Fruit fly (Drosophila melanogaster) whole organism, embryonic: ENCODE results near the gene CG46463.

Experiments
- Abd-B ChIP-seq: fragments of 200-800 bp; sonication (Bioruptor generic); optimal IDR thresholded peaks from 2 replicates; lab custom pipeline; 2018; ENCODE audit warnings: missing biosample characterization, mild to moderate bottlenecking, missing genetic modification characterization, moderate library complexity
- Antp ChIP-seq: fragments of 200-800 bp; sonication (Bioruptor generic); optimal IDR thresholded peaks from 3 replicates; lab custom pipeline; 2016; ENCODE audit warnings: missing biosample characterization, missing genetic modification characterization
- Atf6 ChIP-seq: fragments of 200-800 bp; sonication (Bioruptor generic); IDR thresholded peaks from 2 replicates; pipeline ENCODE4 v1.3.6; 2022; ENCODE audit warnings: missing biosample characterization, missing genetic modification characterization
- CG10543 ChIP-seq: fragments of 200-800 bp; sonication (Bioruptor generic); optimal IDR thresholded peaks from 3 replicates; lab custom pipeline; 2017; ENCODE audit warnings: missing biosample characterization, mild to moderate bottlenecking, missing genetic modification characterization, moderate library complexity
- CG12071 ChIP-seq: fragments of 200-800 bp; sonication (Bioruptor generic); optimal IDR thresholded peaks from 3 replicates; lab custom pipeline; 2018; ENCODE audit warnings: missing biosample characterization, mild to moderate bottlenecking, missing genetic modification characterization
- CG12236 ChIP-seq: fragments of 200-800 bp; sonication (Bioruptor generic); optimal IDR thresholded peaks from 2 replicates; lab custom pipeline; 2016; ENCODE audit warnings: missing biosample characterization, missing genetic modification characterization
- CG12299 ChIP-seq: fragments of 200-800 bp; sonication (Bioruptor generic); optimal IDR thresholded peaks from 2 replicates; lab custom pipeline; 2018; ENCODE audit warnings: missing biosample characterization, mild to moderate bottlenecking, missing genetic modification characterization
- CG12391 ChIP-seq: fragments of 200-800 bp; sonication (Bioruptor generic); optimal IDR thresholded peaks from 3 replicates; lab custom pipeline; 2018; ENCODE audit warnings: missing biosample characterization, mild to moderate bottlenecking, missing genetic modification characterization, moderate library complexity
- CG13287 ChIP-seq: fragments of 200-800 bp; sonication (Bioruptor generic); IDR thresholded peaks from 2 replicates; pipeline ENCODE4 v1.3.6; 2022; ENCODE audit warnings: missing biosample characterization, missing genetic modification characterization; ENCODE audit not compliant: partially characterized antibody
- CG14014 ChIP-seq: fragments of 200-800 bp; sonication (Bioruptor generic); IDR thresholded peaks from 2 replicates; pipeline ENCODE4 v1.3.6; 2022; ENCODE audit warnings: missing biosample characterization, missing genetic modification characterization
- CG1529 ChIP-seq: fragments of 200-800 bp; sonication (Bioruptor generic); optimal IDR thresholded peaks from 3 replicates; lab custom pipeline; 2018; ENCODE audit warnings: missing biosample characterization, missing genetic modification characterization
- CG16813 ChIP-seq: fragments of 200-800 bp; sonication (Bioruptor generic); IDR thresholded peaks from 3 replicates; pipeline ENCODE4 v1.3.6; 2022; ENCODE audit warnings: missing biosample characterization, missing genetic modification characterization; ENCODE audit not compliant: partially characterized antibody
- CG16863 ChIP-seq: fragments of 200-800 bp; sonication (Bioruptor generic); optimal IDR thresholded peaks from 3 replicates; lab custom pipeline; 2016; ENCODE audit warnings: missing biosample characterization, missing genetic modification characterization
- CG17361 ChIP-seq: fragments of 200-800 bp; sonication (Bioruptor generic); IDR thresholded peaks from 3 replicates; pipeline ENCODE4 v1.3.6; 2022; ENCODE audit warnings: missing biosample characterization, missing genetic modification characterization
- CG17568 ChIP-seq: fragments of 200-800 bp; sonication (Bioruptor generic); optimal IDR thresholded peaks from 2 replicates; lab custom pipeline; 2018; ENCODE audit warnings: missing biosample characterization, mild to moderate bottlenecking, missing genetic modification characterization, moderate library complexity
- CG2199 ChIP-seq: fragments of 200-800 bp; sonication (Bioruptor generic); IDR thresholded peaks from 3 replicates; pipeline ENCODE4 v1.3.6; 2022; ENCODE audit warnings: missing biosample characterization, missing genetic modification characterization
- CG33557 ChIP-seq: fragments of 200-800 bp; sonication (Bioruptor generic); optimal IDR thresholded peaks from 2 replicates; lab custom pipeline; 2019; ENCODE audit warnings: missing biosample characterization, mild to moderate bottlenecking, missing genetic modification characterization, moderate library complexity
- CG4820 ChIP-seq: fragments of 200-800 bp; sonication (Bioruptor generic); optimal IDR thresholded peaks from 3 replicates; lab custom pipeline; 2016; ENCODE audit warnings: missing biosample characterization, missing genetic modification characterization
- CG5245 ChIP-seq: fragments of 200-800 bp; sonication (Bioruptor generic); optimal IDR thresholded peaks from 3 replicates; lab custom pipeline; 2016; ENCODE audit warnings: missing biosample characterization, missing genetic modification characterization
- CG8388 ChIP-seq: fragments of 200-800 bp; sonication (Bioruptor generic); optimal IDR thresholded peaks from 2 replicates; lab custom pipeline; 2019; ENCODE audit warnings: missing biosample characterization, mild to moderate bottlenecking, missing genetic modification characterization, moderate library complexity
- CG8478 ChIP-seq: fragments of >200 bp; optimal IDR thresholded peaks from 2 replicates; lab custom pipeline; 2018
- CG8924 ChIP-seq: fragments of 200-800 bp; optimal IDR thresholded peaks from 3 replicates; lab custom pipeline; 2019; ENCODE audit warnings: missing biosample characterization, mild to moderate bottlenecking, missing genetic modification characterization, moderate library complexity
- CG9876 ChIP-seq: fragments of 200-800 bp; sonication (Bioruptor generic); optimal IDR thresholded peaks from 2 replicates; lab custom pipeline; 2016; ENCODE audit warnings: missing biosample characterization, missing genetic modification characterization
- CTCF ChIP-seq: fragments of 200-800 bp; sonication (Bioruptor generic); optimal IDR thresholded peaks from 2 replicates; lab custom pipeline; 2017; ENCODE audit warnings: missing biosample characterization, mild to moderate bottlenecking, missing genetic modification characterization, moderate library complexity
- Dip3 ChIP-seq: fragments of 200-800 bp; sonication (Bioruptor generic); optimal IDR thresholded peaks from 3 replicates; lab custom pipeline; 2016; ENCODE audit warnings: missing biosample characterization, missing genetic modification characterization
- Doc2 ChIP-seq: fragments of 200-800 bp; sonication (Bioruptor generic); IDR thresholded peaks from 2 replicates; pipeline ENCODE4 v1.3.6; 2022; ENCODE audit warnings: missing biosample characterization, missing genetic modification characterization
- Drgx ChIP-seq: fragments of 200-800 bp; sonication (Bioruptor generic); IDR thresholded peaks from 2 replicates; pipeline ENCODE4 v1.3.6; 2022; ENCODE audit warnings: missing biosample characterization, missing genetic modification characterization
- ERR ChIP-seq: fragments of 200-800 bp; sonication (Bioruptor generic); optimal IDR thresholded peaks from 2 replicates; lab custom pipeline; 2016; ENCODE audit warnings: missing biosample characterization, missing genetic modification characterization
- HHEX ChIP-seq: fragments of 200-800 bp; sonication (Bioruptor generic); optimal IDR thresholded peaks from 3 replicates; lab custom pipeline; 2017; ENCODE audit warnings: missing biosample characterization, mild to moderate bottlenecking, missing genetic modification characterization, missing genetic modification reagents
- HLH4C ChIP-seq: fragments of 200-800 bp; sonication (Bioruptor generic); IDR thresholded peaks from 3 replicates; pipeline ENCODE4 v1.3.6; 2022; ENCODE audit warnings: missing biosample characterization, missing genetic modification characterization; ENCODE audit not compliant: partially characterized antibody
- HmgD ChIP-seq: fragments of 200-800 bp; sonication (Bioruptor generic); optimal IDR thresholded peaks from 3 replicates; lab custom pipeline; 2016; ENCODE audit warnings: missing biosample characterization, missing genetic modification characterization
- Lpt ChIP-seq: fragments of >200 bp; optimal IDR thresholded peaks from 2 replicates; lab custom pipeline; 2018; ENCODE audit warnings: missing biosample characterization, missing genetic modification characterization
- Mad ChIP-seq: fragments of 200-800 bp; sonication (Bioruptor generic); optimal IDR thresholded peaks from 2 replicates; lab custom pipeline; 2016; ENCODE audit warnings: missing biosample characterization, missing genetic modification characterization
- PHDP ChIP-seq: fragments of 200-800 bp; sonication (Bioruptor generic); optimal IDR thresholded peaks from 3 replicates; lab custom pipeline; 2018; ENCODE audit warnings: missing biosample characterization, mild to moderate bottlenecking, missing genetic modification characterization, moderate library complexity
- Stat92E ChIP-seq, 3 experiments: fragments of >200 bp in 2 of 3; fragments of 200-800 bp in 1 of 3; sonication (Bioruptor generic) in 1 of 3; optimal IDR thresholded peaks; 2 replicates each; lab custom pipeline; 2017 to 2019; ENCODE audit warnings: missing biosample characterization in 3 of 3, missing genetic modification characterization in 3 of 3, mild to moderate bottlenecking in 1 of 3, moderate library complexity in 1 of 3
- Vsx1 ChIP-seq: fragments of 200-800 bp; sonication (Bioruptor generic); optimal IDR thresholded peaks from 2 replicates; lab custom pipeline; 2017; ENCODE audit warnings: missing biosample characterization, mild to moderate bottlenecking, missing genetic modification characterization, missing genetic modification reagents
- Xrp1 ChIP-seq: fragments of 200-800 bp; sonication (Bioruptor generic); IDR thresholded peaks from 2 replicates; pipeline ENCODE4 v1.3.6; 2022; ENCODE audit warnings: missing biosample characterization, missing genetic modification characterization
- cg ChIP-seq: fragments of 200-800 bp; sonication (Bioruptor generic); optimal IDR thresholded peaks from 3 replicates; lab custom pipeline; 2019; ENCODE audit warnings: missing biosample characterization, mild to moderate bottlenecking, missing genetic modification characterization, moderate library complexity
- cwo ChIP-seq: fragments of 200-800 bp; sonication (Bioruptor generic); optimal IDR thresholded peaks from 3 replicates; lab custom pipeline; 2017; ENCODE audit warnings: missing biosample characterization, missing genetic modification characterization, mild to moderate bottlenecking, moderate library complexity, missing genetic modification reagents
- da ChIP-seq: fragments of 200-800 bp; sonication (Bioruptor generic); optimal IDR thresholded peaks from 2 replicates; lab custom pipeline; 2016; ENCODE audit warnings: missing biosample characterization, missing genetic modification characterization
- danr ChIP-seq: fragments of 200-800 bp; sonication (Bioruptor generic); IDR thresholded peaks from 2 replicates; pipeline ENCODE4 v1.3.6; 2022; ENCODE audit warnings: missing biosample characterization, missing genetic modification characterization
- gce ChIP-seq: fragments of 200-800 bp; sonication (Bioruptor generic); IDR thresholded peaks from 3 replicates; pipeline ENCODE4 v1.3.6; 2022; ENCODE audit warnings: missing biosample characterization, missing genetic modification characterization
- ham ChIP-seq: fragments of 200-800 bp; sonication (Bioruptor generic); IDR thresholded peaks from 2 replicates; pipeline ENCODE4 v1.3.6; 2022; ENCODE audit warnings: missing biosample characterization, missing genetic modification characterization
- mirr ChIP-seq: fragments of 200-800 bp; sonication (Bioruptor generic); optimal IDR thresholded peaks from 3 replicates; lab custom pipeline; 2018; ENCODE audit warnings: missing biosample characterization, mild to moderate bottlenecking, missing genetic modification characterization
- otp ChIP-seq: fragments of 200-800 bp; sonication (Bioruptor generic); IDR thresholded peaks from 3 replicates; pipeline ENCODE4, ENCODE4 v1.3.6; 2022; ENCODE audit warnings: missing biosample characterization, missing genetic modification characterization
- peb ChIP-seq: fragments of 200-800 bp; sonication (Bioruptor generic); IDR thresholded peaks from 2 replicates; pipeline ENCODE4 v1.3.6; 2022; ENCODE audit warnings: missing biosample characterization, missing genetic modification characterization
- pho ChIP-seq: fragments of 200-800 bp; sonication (Bioruptor generic); optimal IDR thresholded peaks from 2 replicates; lab custom pipeline; 2016; ENCODE audit warnings: missing biosample characterization, missing genetic modification characterization
- pita ChIP-seq: fragments of 200-800 bp; sonication (Bioruptor generic); optimal IDR thresholded peaks from 2 replicates; lab custom pipeline; 2017; ENCODE audit warnings: missing biosample characterization, mild to moderate bottlenecking, missing genetic modification characterization
- schlank ChIP-seq: fragments of 200-800 bp; sonication (Bioruptor generic); optimal IDR thresholded peaks from 2 replicates; lab custom pipeline; 2018; ENCODE audit warnings: missing biosample characterization, mild to moderate bottlenecking, missing genetic modification characterization
- sob ChIP-seq: fragments of 200-800 bp; sonication (Bioruptor generic); IDR thresholded peaks from 2 replicates; pipeline ENCODE4 v1.3.6; 2022; ENCODE audit warnings: missing biosample characterization, missing genetic modification characterization
- ssp ChIP-seq: fragments of 200-800 bp; sonication (Bioruptor generic); IDR thresholded peaks from 2 replicates; pipeline ENCODE4 v1.3.6; 2022; ENCODE audit warnings: missing biosample characterization, missing genetic modification characterization
- zen ChIP-seq: fragments of 200-800 bp; sonication (Bioruptor generic); optimal IDR thresholded peaks from 3 replicates; lab custom pipeline; 2018; ENCODE audit warnings: missing biosample characterization, mild to moderate bottlenecking, missing genetic modification characterization, moderate library complexity
- zfh2 ChIP-seq: fragments of 200-800 bp; sonication (Bioruptor generic); optimal IDR thresholded peaks from 2 replicates; lab custom pipeline; 2016; ENCODE audit warnings: missing biosample characterization, missing genetic modification characterization

CG46463 gene

DNA sequence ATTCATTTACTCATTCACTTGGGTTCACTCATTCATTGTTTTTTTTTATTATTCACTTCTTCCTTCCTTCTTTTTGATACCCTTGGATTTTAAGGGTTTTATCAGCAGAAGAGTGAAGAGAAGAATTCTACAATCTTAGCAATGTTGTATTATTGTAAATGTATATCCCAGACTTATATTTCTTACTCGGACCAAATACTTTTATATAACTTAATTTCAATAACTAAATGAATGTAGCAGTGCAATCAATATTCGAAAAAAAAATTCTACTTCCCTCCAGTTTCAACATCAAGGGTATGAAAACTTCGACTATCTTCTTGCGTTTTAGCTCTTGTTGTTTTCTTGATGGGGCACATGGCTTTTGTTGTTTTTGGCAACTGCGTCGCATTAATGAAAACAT lies 10.7 kb upstream of the CG46463 start (continued):
- TF ChIP-seq PHDP (tag; lab: Kevin White, UChicago), result peak; percentile 60
- no peak for TF ChIP-seq sob (GFP tag; lab: Robert Waterston, UW)
- no peak for TF ChIP-seq pita (GFP tag; lab: Kevin White, UChicago)
- TF ChIP-seq ham (GFP tag; lab: Robert Waterston, UW), result no peak
- peak; percentile 47; the same call in 1 of the 2 replicates for TF ChIP-seq Atf6 (GFP tag; lab: Robert Waterston, UW)
- TF ChIP-seq CG10543, result peak; percentile 1
- TF ChIP-seq danr, result no peak
- TF ChIP-seq Drgx (GFP tag; lab: Robert Waterston, UW), result no peak
- no peak for TF ChIP-seq Lpt (GFP tag; lab: Kevin White, UChicago)
- no peak for TF ChIP-seq CG1529 (GFP tag; lab: Kevin White, UChicago)
- TF ChIP-seq CG12071 (GFP tag; lab: Kevin White, UChicago), result no peak
- no peak for TF ChIP-seq zfh2 (GFP tag; lab: Kevin White, UChicago)
- TF ChIP-seq CG14014 (GFP tag; lab: Robert Waterston, UW), result no peak
- no peak for TF ChIP-seq gce
- TF ChIP-seq mirr (GFP tag; lab: Kevin White, UChicago), result no peak
- no peak for TF ChIP-seq Stat92E (GFP tag; optimal IDR thresholded peaks at IDR 0.05; lab: Kevin White, UChicago)
- TF ChIP-seq CG4820 (GFP tag; lab: Kevin White, UChicago), result no peak
- TF ChIP-seq ERR (GFP tag; lab: Kevin White, UChicago), result no peak
- TF ChIP-seq CG5245 (GFP tag; lab: Kevin White, UChicago), result no peak
- no peak for TF ChIP-seq cwo (GFP tag; lab: Kevin White, UChicago)
- no peak for TF ChIP-seq CG12236
- peak; percentile 54 for TF ChIP-seq Xrp1 (GFP tag; lab: Robert Waterston, UW)
- TF ChIP-seq CG13287, result no peak
- no peak for TF ChIP-seq schlank (tag; lab: Kevin White, UChicago)
- peak; percentile 36 for TF ChIP-seq Abd-B (GFP tag; lab: Kevin White, UChicago)
- no peak for TF ChIP-seq Mad (GFP tag; lab: Kevin White, UChicago)
- no peak for TF ChIP-seq CG2199 (GFP tag; lab: Robert Waterston, UW)
- no peak for TF ChIP-seq peb (GFP tag; lab: Robert Waterston, UW)
- TF ChIP-seq CG12299, result no peak
- TF ChIP-seq HLH4C (GFP tag; lab: Robert Waterston, UW), result no peak
- TF ChIP-seq Vsx1 (GFP tag; lab: Kevin White, UChicago), result no peak
- no peak for TF ChIP-seq Doc2 (GFP tag; lab: Robert Waterston, UW)
- TF ChIP-seq CG33557 (GFP tag; lab: Kevin White, UChicago), result no peak
- TF ChIP-seq HHEX (GFP tag; lab: Kevin White, UChicago), result no peak
- TF ChIP-seq CG8388, result peak; percentile 21
- no peak for TF ChIP-seq CG16813
- peak; percentile 1 for TF ChIP-seq cg
- peak; percentile 42 for TF ChIP-seq pho
- no peak for TF ChIP-seq zen (tag; lab: Kevin White, UChicago)
- TF ChIP-seq da (GFP tag; lab: Kevin White, UChicago), result no peak
- no peak for TF ChIP-seq CG8478 (lab: Kevin White, UChicago)
- TF ChIP-seq CG16863 (GFP tag; lab: Kevin White, UChicago), result peak; percentile 21
- no peak for TF ChIP-seq ssp (GFP tag; lab: Robert Waterston, UW)
- TF ChIP-seq CTCF (GFP tag; lab: Kevin White, UChicago), result no peak
- TF ChIP-seq CG8924 (tag; lab: Kevin White, UChicago), result peak; percentile 63
- peak; percentile 53 for TF ChIP-seq CG12391 (tag; lab: Kevin White, UChicago)
- peak; percentile 37 for TF ChIP-seq CG17568 (GFP tag; lab: Kevin White, UChicago)
- TF ChIP-seq Dip3, result no peak
- TF ChIP-seq CG9876, result no peak
- TF ChIP-seq Antp (GFP tag; lab: Kevin White, UChicago), result no peak
- no peak for TF ChIP-seq otp
- TF ChIP-seq CG17361 (GFP tag; lab: Robert Waterston, UW), result 0 out of 3 replicates have a peak, but pooled peaks have one; percentile 18
- no peak for TF ChIP-seq HmgD (GFP tag; lab: Kevin White, UChicago)
